Worm (Caenorhabditis elegans) whole organism, L4/young adult: ENCODE data around the gene col-99.

Source experiments
- dao-5 ChIP-seq: sonication (generic microtip); optimal IDR thresholded peaks from 2 replicates; lab custom pipeline; 2016; ENCODE audit warnings: missing genotype, missing genetic modification characterization, moderate library complexity, missing compliant biosample characterization
- him-1 ChIP-seq: sonication (generic microtip); optimal IDR thresholded peaks from 2 replicates; lab custom pipeline; 2016; ENCODE audit warnings: missing genotype, missing genetic modification reagents, missing genetic modification characterization, missing compliant biosample characterization

DNA sequence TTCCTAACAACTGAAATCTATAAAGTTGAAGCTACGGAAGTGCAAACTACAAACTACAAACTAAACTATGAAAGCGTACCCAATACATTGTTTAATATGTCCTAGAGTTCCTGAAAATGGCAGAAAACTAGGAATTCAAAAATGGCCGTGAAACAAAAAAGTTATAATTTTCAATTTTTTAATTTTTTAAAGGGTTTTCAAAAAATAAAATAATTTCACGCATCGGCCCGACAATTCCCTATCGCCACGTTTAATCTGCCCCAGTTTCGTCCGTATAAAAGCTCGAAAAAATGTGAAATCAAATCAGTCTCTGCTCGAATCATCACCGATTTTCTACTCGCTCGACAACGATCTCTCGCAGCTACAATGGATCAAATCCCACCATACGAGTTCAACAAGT is 10.9 kb upstream of the col-99 start, which contains the start of gene Y38C1AA.7:
- TF ChIP-seq him-1 = no peak
- no peak for TF ChIP-seq dao-5 (tag; lab: Kevin White, UChicago)
